Fruit fly (Drosophila melanogaster) whole organism, adult: ENCODE results near the gene epsilonCOP.

ENCODE experiments used
- CG11617 ChIP-seq: fragments of 200-800 bp; sonication (Bioruptor generic); optimal IDR thresholded peaks from 2 replicates; lab custom pipeline; 2017; ENCODE audit warnings: mild to moderate bottlenecking, missing biosample characterization, missing genetic modification reagents, missing genetic modification characterization
- CG12768 ChIP-seq: fragments of 200-800 bp; sonication (Bioruptor generic); optimal IDR thresholded peaks from 2 replicates; lab custom pipeline; 2017; ENCODE audit warnings: missing biosample characterization, missing genetic modification characterization, mild to moderate bottlenecking, moderate library complexity, missing genetic modification reagents
- CG14711 ChIP-seq: fragments of 200-800 bp; sonication (Bioruptor generic); optimal IDR thresholded peaks from 2 replicates; lab custom pipeline; 2018; ENCODE audit warnings: missing biosample characterization, mild to moderate bottlenecking, missing genetic modification characterization, moderate library complexity
- CG1620 ChIP-seq: fragments of 200-800 bp; sonication (Bioruptor generic); optimal IDR thresholded peaks from 2 replicates; lab custom pipeline; 2016; ENCODE audit warnings: missing biosample characterization, missing genetic modification characterization
- CG33017 ChIP-seq: fragments of 200-800 bp; sonication (Bioruptor generic); optimal IDR thresholded peaks from 2 replicates; lab custom pipeline; 2018; ENCODE audit warnings: missing biosample characterization, mild to moderate bottlenecking, missing genetic modification characterization, moderate library complexity
- CG5204 ChIP-seq: fragments of 200-800 bp; sonication (Bioruptor generic); optimal IDR thresholded peaks from 2 replicates; lab custom pipeline; 2016; ENCODE audit warnings: missing biosample characterization, missing genetic modification characterization
- CG7045 ChIP-seq: fragments of 200-800 bp; sonication (Bioruptor generic); optimal IDR thresholded peaks from 2 replicates; lab custom pipeline; 2017; ENCODE audit warnings: missing biosample characterization, mild to moderate bottlenecking, missing genetic modification characterization
- CG7101 ChIP-seq: fragments of 200-800 bp; sonication (Bioruptor generic); optimal IDR thresholded peaks from 2 replicates; lab custom pipeline; 2018; ENCODE audit warnings: missing biosample characterization, mild to moderate bottlenecking, missing genetic modification characterization, moderate library complexity
- Clk ChIP-seq: fragments of 200-800 bp; sonication (Bioruptor generic); optimal IDR thresholded peaks from 2 replicates; lab custom pipeline; 2017; ENCODE audit warnings: missing biosample characterization, missing genetic modification characterization
- Crg-1 ChIP-seq: fragments of 200-800 bp; sonication (Bioruptor generic); optimal IDR thresholded peaks from 2 replicates; lab custom pipeline; 2016; ENCODE audit warnings: missing biosample characterization, missing genetic modification characterization
- Hr96 ChIP-seq: fragments of 200-800 bp; sonication (Bioruptor generic); optimal IDR thresholded peaks from 2 replicates; lab custom pipeline; 2016; ENCODE audit warnings: missing biosample characterization, missing genetic modification characterization
- Mnt ChIP-seq: fragments of 200-800 bp; sonication (Bioruptor generic); optimal IDR thresholded peaks from 2 replicates; lab custom pipeline; 2016; ENCODE audit warnings: missing biosample characterization, mild to moderate bottlenecking, missing genetic modification characterization
- bab1 ChIP-seq: fragments of 200-800 bp; sonication (Bioruptor generic); optimal IDR thresholded peaks from 3 replicates; lab custom pipeline; 2019; ENCODE audit warnings: missing biosample characterization, mild to moderate bottlenecking, missing genetic modification characterization, moderate library complexity
- cic ChIP-seq: fragments of 200-800 bp; sonication (Bioruptor generic); optimal IDR thresholded peaks from 2 replicates; lab custom pipeline; 2017; ENCODE audit warnings: missing biosample characterization, mild to moderate bottlenecking, missing genetic modification characterization, moderate library complexity
- cnc ChIP-seq, 2 experiments: fragments of >200 bp; optimal IDR thresholded peaks; 2 replicates each; lab custom pipeline; 2017
- kay ChIP-seq: fragments of 200-800 bp; sonication (Bioruptor generic); peaks from one replicate; lab custom pipeline; 2016; ENCODE audit warnings: missing biosample characterization, missing genetic modification characterization, borderline replicate concordance
- ovo ChIP-seq: fragments of 200-800 bp; sonication (Bioruptor generic); optimal IDR thresholded peaks from 2 replicates; lab custom pipeline; 2016; ENCODE audit warnings: missing biosample characterization, missing genetic modification characterization
- pad ChIP-seq: fragments of 200-800 bp; sonication (Bioruptor generic); optimal IDR thresholded peaks from 3 replicates; lab custom pipeline; 2017; ENCODE audit warnings: missing biosample characterization, missing genetic modification characterization, mild to moderate bottlenecking, moderate library complexity, missing genetic modification reagents
- tj ChIP-seq: fragments of 200-800 bp; sonication (Bioruptor generic); optimal IDR thresholded peaks from 3 replicates; lab custom pipeline; 2017; ENCODE audit warnings: missing biosample characterization, mild to moderate bottlenecking, missing genetic modification characterization, moderate library complexity
- toe ChIP-seq: fragments of 200-800 bp; sonication (Bioruptor generic); optimal IDR thresholded peaks from 2 replicates; lab custom pipeline; 2016; ENCODE audit warnings: missing biosample characterization, missing genetic modification characterization

epsilonCOP gene

DNA sequence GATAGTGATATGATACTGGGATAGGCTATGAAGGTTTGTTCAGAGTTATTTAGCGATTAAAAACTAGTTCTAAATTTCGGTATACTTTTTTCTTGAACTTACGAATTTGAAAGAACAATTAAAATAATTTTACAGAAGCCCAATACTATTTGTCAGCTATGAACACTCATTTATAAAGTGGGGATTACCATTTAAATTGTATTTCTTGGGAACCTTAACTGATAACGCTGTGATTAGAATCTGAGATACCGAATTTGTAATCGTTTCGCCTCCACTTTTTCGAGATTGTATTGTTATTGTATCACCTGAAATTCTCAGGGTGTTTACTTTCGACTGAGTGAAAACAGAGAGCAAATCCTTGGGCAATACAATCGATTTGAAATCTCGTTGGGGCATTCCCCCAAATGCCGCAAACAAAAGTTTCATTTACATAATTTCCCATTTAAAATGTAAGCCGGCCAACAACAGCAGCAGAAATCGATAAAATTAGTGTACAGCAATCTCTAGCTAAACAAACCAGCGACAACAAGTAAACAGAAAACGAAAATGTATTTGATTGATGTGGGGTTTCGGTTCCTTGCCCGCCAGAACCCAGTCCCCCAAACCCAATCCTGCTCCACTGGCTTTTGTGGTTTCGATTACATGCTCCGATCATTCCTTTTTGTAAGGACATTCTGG lies 11.9 kb downstream of the epsilonCOP start:
- TF ChIP-seq Hr96 (GFP tag; lab: Kevin White, UChicago), result no peak
- no peak for TF ChIP-seq cnc (optimal IDR thresholded peaks at IDR 0.05; lab: Kevin White, UChicago)
- TF ChIP-seq toe (GFP tag; lab: Kevin White, UChicago), result no peak
- TF ChIP-seq CG7101 (tag; lab: Kevin White, UChicago), result no peak
- no peak for TF ChIP-seq cic (GFP tag; lab: Kevin White, UChicago)
- no peak for TF ChIP-seq CG12768 (GFP tag; lab: Kevin White, UChicago)
- TF ChIP-seq CG11617, result no peak
- TF ChIP-seq Clk, result no peak
- TF ChIP-seq CG5204 (GFP tag; lab: Kevin White, UChicago), result no peak
- no peak for TF ChIP-seq Mnt (GFP tag; lab: Kevin White, UChicago)
- TF ChIP-seq kay (GFP tag; lab: Kevin White, UChicago), result no peak
- no peak for TF ChIP-seq CG1620 (GFP tag; lab: Kevin White, UChicago)
- TF ChIP-seq bab1, result no peak
- TF ChIP-seq tj (GFP tag; lab: Kevin White, UChicago), result no peak

DNA sequence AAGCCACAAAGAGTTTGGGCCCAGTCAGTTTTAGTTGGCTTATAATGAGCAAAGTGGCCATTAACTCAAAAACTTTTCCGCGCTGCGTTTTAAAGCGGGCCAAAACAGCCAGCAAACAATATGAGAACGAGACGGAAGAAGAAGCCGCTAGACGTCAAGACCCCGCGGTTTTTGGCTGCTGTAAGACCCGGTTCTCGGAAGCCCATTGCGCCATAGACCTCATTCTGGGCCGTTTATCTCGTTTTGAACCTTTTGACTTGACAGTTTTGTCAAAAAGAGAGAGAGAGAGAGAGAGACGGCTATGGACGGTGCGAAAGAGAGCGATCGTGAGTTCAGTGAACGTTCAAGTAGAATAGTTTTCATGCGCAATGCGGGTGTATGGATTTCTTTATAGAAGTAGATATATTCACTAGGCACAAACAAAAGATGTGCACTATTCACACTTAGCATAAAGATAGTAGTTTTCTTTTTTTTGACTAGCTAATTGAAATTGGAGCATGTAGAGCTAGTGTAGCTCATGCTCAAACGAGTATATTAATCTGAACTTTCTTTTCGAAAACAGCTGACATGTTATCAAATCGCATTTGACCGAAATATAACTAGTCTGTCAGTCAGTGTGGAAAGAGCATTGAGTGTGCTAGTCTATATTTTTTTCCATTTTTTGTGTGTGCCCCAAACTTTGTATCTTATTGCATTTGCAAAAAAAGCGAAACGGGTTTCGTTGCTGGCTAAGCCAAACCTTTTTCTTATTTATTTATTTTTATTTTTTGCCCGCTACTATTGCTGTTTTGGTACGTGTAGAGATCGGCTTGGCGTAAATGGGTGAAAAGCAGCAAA lies 14.2 kb downstream of the epsilonCOP start:
- TF ChIP-seq CG5204 (GFP tag; lab: Kevin White, UChicago) (no peak), CG1620 (GFP tag; lab: Kevin White, UChicago) (no peak), Crg-1 (GFP tag; lab: Kevin White, UChicago) (no peak), cic (GFP tag; lab: Kevin White, UChicago) (no peak), ovo (no peak), Hr96 (GFP tag; lab: Kevin White, UChicago) (no peak), Clk (no peak), toe (GFP tag; lab: Kevin White, UChicago) (no peak), Mnt (GFP tag; lab: Kevin White, UChicago) (no peak), CG14711 (tag; lab: Kevin White, UChicago) (no peak), bab1 (no peak), cnc (optimal IDR thresholded peaks at IDR 0.05; lab: Kevin White, UChicago) (no peak), CG11617 (no peak), tj (GFP tag; lab: Kevin White, UChicago) (no peak), CG7101 (tag; lab: Kevin White, UChicago) (no peak), pad (GFP tag; lab: Kevin White, UChicago) (no peak)

DNA sequence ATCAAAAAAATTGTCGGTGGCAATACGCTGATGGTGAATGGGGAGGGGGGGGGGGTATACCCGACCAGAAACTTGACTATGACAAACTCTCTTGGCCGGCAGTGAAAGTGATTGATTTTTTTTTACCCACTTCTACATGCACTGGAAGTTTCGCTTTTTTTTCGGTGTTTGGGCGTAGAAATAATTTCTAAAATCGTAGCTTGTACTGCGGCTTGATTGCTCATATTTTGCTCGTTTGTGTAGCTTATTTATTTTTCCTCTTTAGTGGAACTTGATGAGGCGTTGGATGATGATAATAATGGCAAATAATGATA lies 14.8 kb downstream of the epsilonCOP start:
- no peak for TF ChIP-seq CG11617
- TF ChIP-seq CG33017 (tag; lab: Kevin White, UChicago), result no peak
- no peak for TF ChIP-seq CG7045 (GFP tag; lab: Kevin White, UChicago)
- TF ChIP-seq Crg-1 (GFP tag; lab: Kevin White, UChicago), result no peak
- TF ChIP-seq CG14711 (tag; lab: Kevin White, UChicago), result no peak
- no peak for TF ChIP-seq tj (GFP tag; lab: Kevin White, UChicago)
- TF ChIP-seq Clk, result no peak
- no peak for TF ChIP-seq Mnt (GFP tag; lab: Kevin White, UChicago)
- TF ChIP-seq ovo, result no peak
- no peak for TF ChIP-seq CG1620 (GFP tag; lab: Kevin White, UChicago)
- TF ChIP-seq cnc (optimal IDR thresholded peaks at IDR 0.05; lab: Kevin White, UChicago), result no peak
- no peak for TF ChIP-seq pad (GFP tag; lab: Kevin White, UChicago)
- no peak for TF ChIP-seq cic (GFP tag; lab: Kevin White, UChicago)
- no peak for TF ChIP-seq kay (GFP tag; lab: Kevin White, UChicago)
- no peak for TF ChIP-seq CG12768 (GFP tag; lab: Kevin White, UChicago)

DNA sequence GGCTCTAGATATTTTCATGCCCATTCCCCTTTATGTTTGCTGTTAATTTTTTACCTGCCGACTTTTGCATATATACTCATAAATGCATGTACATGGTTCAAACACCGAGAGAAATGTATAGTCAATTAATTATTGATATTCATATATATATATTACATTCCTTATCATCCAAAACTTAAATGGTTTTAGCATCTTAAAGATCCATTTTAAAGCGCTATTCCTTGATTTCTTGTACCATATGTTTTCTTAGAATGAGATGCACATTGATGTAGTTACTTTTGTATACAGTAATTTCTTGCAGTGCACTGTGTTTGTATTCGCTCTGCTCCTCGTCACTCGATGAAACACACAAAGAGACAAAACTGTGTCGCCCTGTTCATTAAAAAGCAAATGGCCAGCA lies 19.8 kb downstream of the epsilonCOP start:
- no peak for TF ChIP-seq CG1620 (GFP tag; lab: Kevin White, UChicago)
- TF ChIP-seq kay (GFP tag; lab: Kevin White, UChicago), result no peak
- TF ChIP-seq CG14711 (tag; lab: Kevin White, UChicago), result no peak
- TF ChIP-seq pad (GFP tag; lab: Kevin White, UChicago), result no peak
- no peak for TF ChIP-seq CG7045 (GFP tag; lab: Kevin White, UChicago)
- no peak for TF ChIP-seq CG12768 (GFP tag; lab: Kevin White, UChicago)
- TF ChIP-seq CG5204 (GFP tag; lab: Kevin White, UChicago), result no peak

DNA sequence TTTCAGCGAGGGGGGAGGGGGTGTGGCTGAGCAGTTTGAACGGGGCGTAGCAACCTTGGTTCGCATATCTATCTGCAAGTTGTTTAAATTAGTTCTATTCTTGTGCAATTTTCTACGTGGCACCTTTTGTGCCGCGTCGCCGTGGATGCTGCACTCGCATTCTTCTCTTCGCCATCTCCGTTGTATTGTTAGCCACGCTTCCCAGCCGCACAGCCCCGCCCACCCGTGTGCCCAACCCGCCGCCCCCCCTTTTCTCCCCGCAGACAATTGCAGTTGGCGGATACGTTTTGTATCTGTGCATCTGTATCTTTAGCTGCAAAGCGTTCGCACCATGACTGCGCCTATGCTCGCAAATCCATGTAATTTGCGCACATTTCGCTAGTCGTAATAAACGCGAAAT lies 25.1 kb downstream of the epsilonCOP start:
- no peak for TF ChIP-seq Mnt (GFP tag; lab: Kevin White, UChicago)
- peak; percentile 51 for TF ChIP-seq CG12768 (GFP tag; lab: Kevin White, UChicago)
- no peak for TF ChIP-seq Hr96 (GFP tag; lab: Kevin White, UChicago)
- TF ChIP-seq CG7101 (tag; lab: Kevin White, UChicago), result no peak

DNA sequence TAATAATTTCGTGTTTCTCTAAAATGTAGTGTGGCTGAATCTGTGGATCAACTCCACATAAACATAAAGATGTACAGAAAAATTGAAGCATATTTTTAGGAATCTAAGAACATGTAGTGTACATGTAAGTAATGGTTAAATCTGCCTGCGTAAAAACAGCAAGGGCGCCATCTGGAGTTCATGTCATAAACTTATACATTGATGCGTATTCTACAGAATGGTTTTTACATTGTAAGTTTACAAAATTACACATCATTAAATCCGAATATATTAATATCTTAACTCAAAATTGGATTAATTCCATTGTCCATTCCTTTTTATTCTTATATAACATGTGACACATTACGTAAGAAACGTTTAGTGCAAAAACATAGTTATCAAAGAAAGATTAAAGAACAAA lies 38.1 kb downstream of the epsilonCOP start:
- peak; percentile 26 for TF ChIP-seq CG1620 (GFP tag; lab: Kevin White, UChicago)
- TF ChIP-seq CG7045 (GFP tag; lab: Kevin White, UChicago), result no peak
- no peak for TF ChIP-seq Mnt (GFP tag; lab: Kevin White, UChicago)
- TF ChIP-seq CG14711 (tag; lab: Kevin White, UChicago), result no peak
- no peak for TF ChIP-seq Crg-1 (GFP tag; lab: Kevin White, UChicago)
- peak; percentile 24 for TF ChIP-seq bab1
- TF ChIP-seq CG12768 (GFP tag; lab: Kevin White, UChicago), result no peak
- TF ChIP-seq cnc (optimal IDR thresholded peaks at IDR 0.05; lab: Kevin White, UChicago), result no peak
- no peak for TF ChIP-seq kay (GFP tag; lab: Kevin White, UChicago)
- TF ChIP-seq Hr96 (GFP tag; lab: Kevin White, UChicago), result no peak
- no peak for TF ChIP-seq CG11617
- TF ChIP-seq toe (GFP tag; lab: Kevin White, UChicago), result no peak
- no peak for TF ChIP-seq ovo
- no peak for TF ChIP-seq cic (GFP tag; lab: Kevin White, UChicago)
- no peak for TF ChIP-seq CG33017 (tag; lab: Kevin White, UChicago)
- TF ChIP-seq Clk, result no peak
